Worm (Caenorhabditis elegans) whole organism, L3 larva: ENCODE data around the gene Y50D7A.3.

Source experiments
- R02D3.7 ChIP-seq: fragments of 150-350 bp; optimal IDR thresholded peaks from 2 replicates; lab custom pipeline; 2014; ENCODE audit warnings: missing biosample characterization, missing genetic modification characterization
- ZK546.5 ChIP-seq: sonication (generic microtip); optimal IDR thresholded peaks from 2 replicates; lab custom pipeline; 2017; ENCODE audit warnings: missing biosample characterization, missing genetic modification characterization
- aly-2 ChIP-seq: fragments of 150-350 bp; optimal IDR thresholded peaks from 2 replicates; lab custom pipeline; 2014; ENCODE audit warnings: missing biosample characterization, missing genetic modification characterization
- ama-1 ChIP-seq: fragments of 150-350 bp; optimal IDR thresholded peaks from 2 replicates; lab custom pipeline; 2018
- ceh-28 ChIP-seq: fragments of 150-350 bp; optimal IDR thresholded peaks from 2 replicates; lab custom pipeline; 2014; ENCODE audit warnings: missing biosample characterization, missing genetic modification reagents, missing genetic modification characterization
- ceh-82 ChIP-seq: fragments of 150-350 bp; optimal IDR thresholded peaks from 2 replicates; lab custom pipeline; 2014; ENCODE audit warnings: missing biosample characterization, missing genetic modification characterization
- ceh-9 ChIP-seq: sonication (generic microtip); optimal IDR thresholded peaks from 2 replicates; lab custom pipeline; 2018; ENCODE audit warnings: missing biosample characterization, missing genetic modification characterization
- daf-12 ChIP-seq: fragments of 150-350 bp; optimal IDR thresholded peaks from 2 replicates; lab custom pipeline; 2014; ENCODE audit warnings: missing biosample characterization, missing genetic modification reagents, missing genetic modification characterization
- egl-27 ChIP-seq: sonication (generic microtip); optimal IDR thresholded peaks from 4 replicates; lab custom pipeline; 2017; ENCODE audit warnings: missing biosample characterization, missing genetic modification reagents, missing genetic modification characterization
- elt-2 ChIP-seq: sonication (generic microtip); optimal IDR thresholded peaks from 2 replicates; lab custom pipeline; 2016; ENCODE audit warnings: missing genetic modification reagents, mild to moderate bottlenecking, missing genetic modification characterization, missing compliant biosample characterization
- fkh-10 ChIP-seq: sonication (generic microtip); optimal IDR thresholded peaks from 2 replicates; lab custom pipeline; 2017; ENCODE audit warnings: missing biosample characterization, missing genetic modification reagents, missing genetic modification characterization
- fkh-2 ChIP-seq: fragments of 150-350 bp; optimal IDR thresholded peaks from 2 replicates; lab custom pipeline; 2014; ENCODE audit warnings: missing biosample characterization, missing genetic modification reagents, missing genetic modification characterization
- fos-1 ChIP-seq: fragments of 150-350 bp; optimal IDR thresholded peaks from 2 replicates; lab custom pipeline; 2014; ENCODE audit warnings: missing biosample characterization, missing genetic modification characterization
- hmg-11 ChIP-seq: sonication (generic microtip); optimal IDR thresholded peaks from 2 replicates; lab custom pipeline; 2016; ENCODE audit warnings: missing genetic modification characterization, missing compliant biosample characterization
- jun-1 ChIP-seq: fragments of 150-350 bp; optimal IDR thresholded peaks from 2 replicates; lab custom pipeline; 2014; ENCODE audit warnings: missing biosample characterization, missing genetic modification reagents, missing genetic modification characterization
- lin-15B ChIP-seq: fragments of 150-350 bp; optimal IDR thresholded peaks from 2 replicates; lab custom pipeline; 2014; ENCODE audit warnings: missing biosample characterization, missing genetic modification characterization
- lin-39 ChIP-seq: fragments of 150-350 bp; optimal IDR thresholded peaks from 2 replicates; lab custom pipeline; 2018; ENCODE audit warnings: missing biosample characterization, missing genetic modification reagents, missing genetic modification characterization
- lsy-12 ChIP-seq: sonication (generic microtip); optimal IDR thresholded peaks from 2 replicates; lab custom pipeline; 2016; ENCODE audit warnings: mild to moderate bottlenecking, missing genetic modification characterization, missing compliant biosample characterization
- mdl-1 ChIP-seq: fragments of 150-350 bp; optimal IDR thresholded peaks from 2 replicates; lab custom pipeline; 2014; ENCODE audit warnings: missing biosample characterization, missing genetic modification characterization
- mml-1 ChIP-seq: fragments of 150-350 bp; sonication (generic microtip); optimal IDR thresholded peaks from 3 replicates; lab custom pipeline; 2014; ENCODE audit warnings: missing biosample characterization, missing genetic modification characterization
- nfya-1 ChIP-seq: sonication (generic microtip); optimal IDR thresholded peaks from 2 replicates; lab custom pipeline; 2017; ENCODE audit warnings: missing genetic modification characterization, mild to moderate bottlenecking, missing compliant biosample characterization, antibody characterized with exemption, moderate library complexity; ENCODE audit not compliant: insufficient read depth
- nhr-11 ChIP-seq: fragments of 150-350 bp; optimal IDR thresholded peaks from 2 replicates; lab custom pipeline; 2014; ENCODE audit warnings: missing biosample characterization, missing genetic modification characterization
- nhr-12 ChIP-seq: fragments of 150-350 bp; optimal IDR thresholded peaks from 2 replicates; lab custom pipeline; 2014; ENCODE audit warnings: missing biosample characterization, missing genetic modification characterization
- nhr-23 ChIP-seq: fragments of 150-350 bp; optimal IDR thresholded peaks from 2 replicates; lab custom pipeline; 2014; ENCODE audit warnings: missing biosample characterization, missing genetic modification reagents, missing genetic modification characterization
- nhr-237 ChIP-seq: fragments of 150-350 bp; optimal IDR thresholded peaks from 2 replicates; lab custom pipeline; 2014; ENCODE audit warnings: missing biosample characterization, missing genetic modification characterization
- nhr-25 ChIP-seq: sonication (generic microtip); optimal IDR thresholded peaks from 2 replicates; lab custom pipeline; 2017; ENCODE audit warnings: missing biosample characterization, missing genetic modification characterization
- nhr-43 ChIP-seq: sonication (generic microtip); optimal IDR thresholded peaks from 2 replicates; lab custom pipeline; 2016; ENCODE audit warnings: mild to moderate bottlenecking, missing genetic modification characterization, missing compliant biosample characterization; ENCODE audit not compliant: poor library complexity, severe bottlenecking
- nhr-67 ChIP-seq: fragments of 150-350 bp; optimal IDR thresholded peaks from 2 replicates; lab custom pipeline; 2014; ENCODE audit warnings: missing biosample characterization, missing genetic modification characterization
- nhr-76 ChIP-seq: fragments of 150-350 bp; sonication (generic microtip); optimal IDR thresholded peaks from 5 replicates; lab custom pipeline; 2014; ENCODE audit warnings: missing biosample characterization, missing genetic modification characterization
- pha-4 ChIP-seq: fragments of 150-350 bp; optimal IDR thresholded peaks from 2 replicates; lab custom pipeline; 2014; ENCODE audit warnings: missing biosample characterization, missing genetic modification reagents, missing genetic modification characterization
- pqm-1 ChIP-seq: fragments of 150-350 bp; optimal IDR thresholded peaks from 2 replicates; lab custom pipeline; 2017; ENCODE audit warnings: missing biosample characterization, missing genetic modification characterization, inconsistent platforms
- snpc-4 ChIP-seq: fragments of 150-350 bp; optimal IDR thresholded peaks from 2 replicates; lab custom pipeline; 2014; ENCODE audit warnings: missing biosample characterization, missing genetic modification characterization
- tbx-2 ChIP-seq: sonication (generic microtip); optimal IDR thresholded peaks from 2 replicates; lab custom pipeline; 2016; ENCODE audit warnings: mild to moderate bottlenecking, missing genetic modification characterization, missing compliant biosample characterization
- unc-62 ChIP-seq: fragments of 150-350 bp; sonication (generic microtip); optimal IDR thresholded peaks from 4 replicates; lab custom pipeline; 2014; ENCODE audit warnings: missing biosample characterization, missing genetic modification reagents, missing genetic modification characterization
- zag-1 ChIP-seq: fragments of 150-350 bp; optimal IDR thresholded peaks from 2 replicates; lab custom pipeline; 2014; ENCODE audit warnings: missing biosample characterization, missing genetic modification characterization
- ztf-11 ChIP-seq: fragments of 150-350 bp; optimal IDR thresholded peaks from 2 replicates; lab custom pipeline; 2014; ENCODE audit warnings: missing biosample characterization, missing genetic modification characterization
- ztf-4 ChIP-seq: fragments of 150-350 bp; optimal IDR thresholded peaks from 2 replicates; lab custom pipeline; 2014; ENCODE audit warnings: missing biosample characterization, missing genetic modification characterization

Gene Y50D7A.3

ce11 chrIII:235544-235943 lies 18.8 kb upstream of the Y50D7A.3 start, which contains the start of gene hpo-29:
Gene hpo-29 (plus strand): TSS chrIII:235844.
- no peak for TF ChIP-seq ceh-28 (tag; lab: Kevin White, UChicago)
- no peak for TF ChIP-seq pha-4 (tag; lab: Kevin White, UChicago)
- no peak for TF ChIP-seq ceh-82 (tag; lab: Kevin White, UChicago)
- no peak for TF ChIP-seq unc-62
- no peak for TF ChIP-seq hmg-11
- TF ChIP-seq snpc-4, result no peak
- TF ChIP-seq ama-1 (lab: Kevin White, UChicago), result no peak
- no peak for TF ChIP-seq tbx-2 (tag; lab: Kevin White, UChicago)
- no peak for TF ChIP-seq nhr-11 (tag; lab: Kevin White, UChicago)
- TF ChIP-seq ztf-11 (tag; lab: Kevin White, UChicago), result no peak
- no peak for TF ChIP-seq nhr-237
- TF ChIP-seq elt-2 (tag; lab: Kevin White, UChicago), result no peak
- no peak for TF ChIP-seq ztf-4 (tag; lab: Kevin White, UChicago)
- no peak for TF ChIP-seq zag-1 (tag; lab: Kevin White, UChicago)
- no peak for TF ChIP-seq lin-15B
- no peak for TF ChIP-seq nhr-25 (tag; lab: Kevin White, UChicago)
- TF ChIP-seq ZK546.5 (tag; lab: Kevin White, UChicago), result no peak
- TF ChIP-seq pqm-1, result no peak
- TF ChIP-seq ceh-9 (tag; lab: Kevin White, UChicago), result no peak
- TF ChIP-seq jun-1 (tag; lab: Kevin White, UChicago), result no peak

- TF ChIP-seq ceh-28 (tag; lab: Kevin White, UChicago) (peak; percentile 60), elt-2 (tag; lab: Kevin White, UChicago) (no peak), R02D3.7 (tag; lab: Kevin White, UChicago) (no peak), aly-2 (tag; lab: Kevin White, UChicago) (no peak), daf-12 (no peak), nhr-23 (tag; lab: Kevin White, UChicago) (no peak), nhr-67 (no peak), egl-27 (tag; lab: Kevin White, UChicago) (no peak)
These were observed 2.9 kb upstream of the Y50D7A.3 start for ce11 chrIII:251410-251809.

- TF ChIP-seq lin-39 (no peak), mdl-1 (tag; lab: Kevin White, UChicago) (no peak), tbx-2 (tag; lab: Kevin White, UChicago) (no peak), R02D3.7 (tag; lab: Kevin White, UChicago) (no peak), fkh-10 (GFP tag; lab: Kevin White, UChicago) (no peak)
These were observed 10.5 kb downstream of the Y50D7A.3 start, which contains the start of gene xpd-1 for ce11 chrIII:264790-265189. Gene xpd-1 (plus strand): TSS chrIII:265090.

ce11 chrIII:282506-282905 lies 28.2 kb downstream of the Y50D7A.3 start:
- no peak for TF ChIP-seq nfya-1 (tag; lab: Kevin White, UChicago)
- no peak for TF ChIP-seq R02D3.7 (tag; lab: Kevin White, UChicago)
- no peak for TF ChIP-seq snpc-4

ce11 chrIII:283817-284216 lies 29.5 kb downstream of the Y50D7A.3 start, which contains the start of gene taco-1:
Gene taco-1 (plus strand): TSS chrIII:284117.
- TF ChIP-seq nfya-1 (tag; lab: Kevin White, UChicago) (no peak), fkh-10 (GFP tag; lab: Kevin White, UChicago) (no peak), lsy-12 (tag; lab: Kevin White, UChicago) (no peak), ztf-4 (tag; lab: Kevin White, UChicago) (no peak)

- TF ChIP-seq pha-4 (tag; lab: Kevin White, UChicago), result no peak
- TF ChIP-seq fkh-2 (tag; lab: Kevin White, UChicago), result no peak
- TF ChIP-seq egl-27 (tag; lab: Kevin White, UChicago), result no peak
- TF ChIP-seq ceh-82 (tag; lab: Kevin White, UChicago), result no peak
- no peak for TF ChIP-seq aly-2 (tag; lab: Kevin White, UChicago)
- TF ChIP-seq lsy-12 (tag; lab: Kevin White, UChicago), result no peak
- no peak for TF ChIP-seq nhr-12 (tag; lab: Kevin White, UChicago)
- TF ChIP-seq nhr-43 (tag; lab: Kevin White, UChicago), result no peak
- TF ChIP-seq nhr-76 (tag; lab: Kevin White, UChicago), result no peak
- no peak for TF ChIP-seq fos-1 (tag; lab: Kevin White, UChicago)
- TF ChIP-seq ama-1 (lab: Kevin White, UChicago), result no peak
- TF ChIP-seq mml-1 (tag; lab: Kevin White, UChicago), result no peak
These were observed 38.0 kb downstream of the Y50D7A.3 start, which contains the start of gene Y50D7A.1 for ce11 chrIII:292340-292739. Gene Y50D7A.1 (plus strand): TSS chrIII:292640.
